Worm (Caenorhabditis elegans) whole organism, late embryonic: ENCODE measurements around the gene txt-12.

Experiments
- C08G9.2 ChIP-seq: sonication (generic microtip); optimal IDR thresholded peaks from 2 replicates; lab custom pipeline; 2016; ENCODE audit warnings: mild to moderate bottlenecking, missing genetic modification characterization, moderate library complexity, missing compliant biosample characterization
- C38D4.7 ChIP-seq: fragments of 200-800 bp; sonication (Bioruptor generic); optimal IDR thresholded peaks from 2 replicates; lab custom pipeline; 2018; ENCODE audit warnings: mild to moderate bottlenecking, missing genetic modification characterization, moderate library complexity, missing compliant biosample characterization
- F13H6.1 ChIP-seq: sonication (generic microtip); optimal IDR thresholded peaks from 2 replicates; lab custom pipeline; 2016; ENCODE audit warnings: missing genetic modification characterization, missing compliant biosample characterization
- K02D7.2 ChIP-seq: sonication (generic microtip); optimal IDR thresholded peaks from 2 replicates; lab custom pipeline; 2017; ENCODE audit warnings: mild to moderate bottlenecking, missing genetic modification characterization, missing compliant biosample characterization
- T23F11.4 ChIP-seq: fragments of 200-800 bp; sonication (Bioruptor generic); optimal IDR thresholded peaks from 2 replicates; lab custom pipeline; 2018; ENCODE audit warnings: mild to moderate bottlenecking, missing genetic modification characterization, missing compliant biosample characterization
- ama-1 ChIP-seq: fragments of 150-350 bp; optimal IDR thresholded peaks from 2 replicates; lab custom pipeline; 2014
- ceh-14 ChIP-seq: sonication (generic microtip); optimal IDR thresholded peaks from 2 replicates; lab custom pipeline; 2016; ENCODE audit warnings: missing genotype, missing genetic modification characterization, missing compliant biosample characterization
- ceh-18 ChIP-seq: sonication (generic microtip); optimal IDR thresholded peaks from 2 replicates; lab custom pipeline; 2016; ENCODE audit warnings: missing genetic modification characterization, missing compliant biosample characterization
- ceh-2 ChIP-seq: sonication (generic microtip); optimal IDR thresholded peaks from 2 replicates; lab custom pipeline; 2016; ENCODE audit warnings: missing genotype, missing genetic modification characterization, missing compliant biosample characterization
- ceh-24 ChIP-seq: sonication (generic microtip); optimal IDR thresholded peaks from 2 replicates; lab custom pipeline; 2016; ENCODE audit warnings: mild to moderate bottlenecking, missing genetic modification characterization, missing compliant biosample characterization
- ceh-31 ChIP-seq: sonication (generic microtip); optimal IDR thresholded peaks from 2 replicates; lab custom pipeline; 2016; ENCODE audit warnings: missing genetic modification characterization, missing compliant biosample characterization
- ceh-34 ChIP-seq: sonication (generic microtip); optimal IDR thresholded peaks from 2 replicates; lab custom pipeline; 2016; ENCODE audit warnings: mild to moderate bottlenecking, missing genetic modification characterization, missing compliant biosample characterization
- ceh-9 ChIP-seq: sonication (generic microtip); optimal IDR thresholded peaks from 2 replicates; lab custom pipeline; 2016; ENCODE audit warnings: mild to moderate bottlenecking, missing genetic modification characterization, inconsistent platforms, missing compliant biosample characterization
- che-1 ChIP-seq: sonication (generic microtip); optimal IDR thresholded peaks from 2 replicates; lab custom pipeline; 2016; ENCODE audit warnings: mild to moderate bottlenecking, missing genetic modification characterization, missing compliant biosample characterization
- elt-2 ChIP-seq: sonication (generic microtip); optimal IDR thresholded peaks from 2 replicates; lab custom pipeline; 2016; ENCODE audit warnings: missing genetic modification reagents, missing genetic modification characterization, missing compliant biosample characterization
- ets-4 ChIP-seq: sonication (generic microtip); optimal IDR thresholded peaks from 2 replicates; lab custom pipeline; 2016; ENCODE audit warnings: missing genetic modification characterization, missing compliant biosample characterization
- eyg-1 ChIP-seq: sonication (generic microtip); optimal IDR thresholded peaks from 2 replicates; lab custom pipeline; 2016; ENCODE audit warnings: missing genotype, missing genetic modification characterization, missing compliant biosample characterization
- fax-1 ChIP-seq: sonication (generic microtip); optimal IDR thresholded peaks from 2 replicates; lab custom pipeline; 2016; ENCODE audit warnings: missing genotype, missing genetic modification characterization, missing compliant biosample characterization
- fkh-10 ChIP-seq: fragments of 150-350 bp; optimal IDR thresholded peaks from 2 replicates; lab custom pipeline; 2014; ENCODE audit warnings: missing biosample characterization, missing genetic modification reagents, missing genetic modification characterization
- fkh-6 ChIP-seq: sonication (generic microtip); optimal IDR thresholded peaks from 2 replicates; lab custom pipeline; 2016; ENCODE audit warnings: missing genetic modification characterization, missing compliant biosample characterization
- gmeb-2 ChIP-seq: sonication (generic microtip); optimal IDR thresholded peaks from 2 replicates; lab custom pipeline; 2016; ENCODE audit warnings: missing genetic modification characterization, inconsistent platforms, missing compliant biosample characterization
- hlh-13 ChIP-seq: fragments of 200-800 bp; sonication (Bioruptor generic); optimal IDR thresholded peaks from 2 replicates; lab custom pipeline; 2018; ENCODE audit warnings: mild to moderate bottlenecking, missing genetic modification characterization, missing compliant biosample characterization
- hlh-15 ChIP-seq: sonication (generic microtip); optimal IDR thresholded peaks from 2 replicates; lab custom pipeline; 2016; ENCODE audit warnings: missing genetic modification characterization, missing compliant biosample characterization
- hlh-30 ChIP-seq: sonication (generic microtip); optimal IDR thresholded peaks from 2 replicates; lab custom pipeline; 2017; ENCODE audit warnings: antibody characterized with exemption, missing genetic modification characterization, missing compliant biosample characterization; ENCODE audit not compliant: insufficient read depth
- hlh-8 ChIP-seq: sonication (generic microtip); optimal IDR thresholded peaks from 2 replicates; lab custom pipeline; 2016; ENCODE audit warnings: missing genotype, missing genetic modification characterization, missing compliant biosample characterization
- lin-11 ChIP-seq: fragments of 200-800 bp; sonication (Bioruptor generic); optimal IDR thresholded peaks from 2 replicates; lab custom pipeline; 2018; ENCODE audit warnings: mild to moderate bottlenecking, missing genetic modification characterization, missing compliant biosample characterization
- mec-3 ChIP-seq: sonication (generic microtip); optimal IDR thresholded peaks from 2 replicates; lab custom pipeline; 2016; ENCODE audit warnings: borderline replicate concordance, missing genetic modification characterization, missing compliant biosample characterization
- nfya-1 ChIP-seq: sonication (generic microtip); optimal IDR thresholded peaks from 2 replicates; lab custom pipeline; 2017; ENCODE audit warnings: missing genetic modification characterization, mild to moderate bottlenecking, missing compliant biosample characterization, antibody characterized with exemption, moderate library complexity
- npax-4 ChIP-seq: sonication (generic microtip); optimal IDR thresholded peaks from 2 replicates; lab custom pipeline; 2016; ENCODE audit warnings: missing genetic modification characterization, missing compliant biosample characterization
- pag-3 ChIP-seq: sonication (generic microtip); optimal IDR thresholded peaks from 2 replicates; lab custom pipeline; 2016; ENCODE audit warnings: missing compliant biosample characterization, missing genetic modification characterization, borderline replicate concordance
- pha-2 ChIP-seq: sonication (generic microtip); optimal IDR thresholded peaks from 2 replicates; lab custom pipeline; 2017; ENCODE audit warnings: mild to moderate bottlenecking, missing genetic modification characterization, missing compliant biosample characterization
- pha-4 ChIP-seq: fragments of 150-350 bp; optimal IDR thresholded peaks from 2 replicates; lab custom pipeline; 2018; ENCODE audit warnings: missing biosample characterization, missing genetic modification reagents, missing genetic modification characterization
- rnt-1 ChIP-seq: sonication (generic microtip); optimal IDR thresholded peaks from 2 replicates; lab custom pipeline; 2016; ENCODE audit warnings: missing genetic modification characterization, missing compliant biosample characterization
- sox-2 ChIP-seq: fragments of 200-800 bp; sonication (Bioruptor generic); IDR thresholded peaks from 2 replicates; pipeline ENCODE4 v1.3.6; 2022; ENCODE audit warnings: missing genetic modification reagents, missing genetic modification characterization, missing compliant biosample characterization
- sox-4 ChIP-seq: sonication (generic microtip); optimal IDR thresholded peaks from 2 replicates; lab custom pipeline; 2017; ENCODE audit warnings: mild to moderate bottlenecking, missing genetic modification characterization, inconsistent platforms, missing compliant biosample characterization
- syd-9 ChIP-seq: sonication (generic microtip); optimal IDR thresholded peaks from 2 replicates; lab custom pipeline; 2016; ENCODE audit warnings: mild to moderate bottlenecking, missing genetic modification characterization, moderate library complexity, missing compliant biosample characterization
- tbx-2 ChIP-seq: sonication (generic microtip); optimal IDR thresholded peaks from 2 replicates; lab custom pipeline; 2016; ENCODE audit warnings: missing genetic modification characterization, missing compliant biosample characterization
- ttx-3 ChIP-seq: sonication (generic microtip); optimal IDR thresholded peaks from 2 replicates; lab custom pipeline; 2016; ENCODE audit warnings: missing genetic modification reagents, missing genetic modification characterization, missing compliant biosample characterization
- unc-42 ChIP-seq: sonication (generic microtip); optimal IDR thresholded peaks from 2 replicates; lab custom pipeline; 2016; ENCODE audit warnings: missing genotype, missing genetic modification characterization, missing compliant biosample characterization
- unc-55 ChIP-seq: sonication (generic microtip); optimal IDR thresholded peaks from 2 replicates; lab custom pipeline; 2017; ENCODE audit warnings: missing biosample characterization, missing genetic modification reagents, missing genetic modification characterization
- unc-86 ChIP-seq: sonication (generic microtip); optimal IDR thresholded peaks from 2 replicates; lab custom pipeline; 2016; ENCODE audit warnings: missing genetic modification characterization, missing compliant biosample characterization

The txt-12 gene

DNA sequence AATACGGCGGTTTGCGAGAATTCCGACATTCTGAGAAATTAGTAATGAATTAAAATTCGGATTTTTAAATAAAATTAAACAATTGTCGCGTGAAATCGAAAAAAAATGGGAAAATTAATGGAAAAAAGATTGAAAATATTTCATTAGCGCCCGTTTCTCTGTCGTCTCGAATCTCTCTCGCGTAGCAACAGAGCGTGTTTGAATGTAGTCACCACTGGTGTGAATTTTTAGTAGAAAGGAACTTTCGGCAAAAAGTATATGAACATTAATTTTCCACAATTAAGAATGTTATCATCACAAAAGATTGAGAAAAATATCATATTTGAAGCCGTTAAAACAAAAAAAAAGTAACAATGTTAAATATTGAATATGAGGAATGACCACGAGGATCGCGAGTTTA, 44.0 kb downstream of the txt-12 start, which contains the start of gene aipl-1 (continued):
- TF ChIP-seq sox-2 (GFP tag; lab: Robert Waterston, UW) = no peak
- peak; percentile 36 for TF ChIP-seq fax-1
- TF ChIP-seq fkh-6 (tag; lab: Kevin White, UChicago) = no peak
- TF ChIP-seq eyg-1 (tag; lab: Kevin White, UChicago) = no peak
- TF ChIP-seq npax-4 = no peak
- TF ChIP-seq ceh-9 (tag; lab: Kevin White, UChicago) = no peak
- TF ChIP-seq gmeb-2 = no peak
- TF ChIP-seq sox-4 = no peak
- no peak for TF ChIP-seq C38D4.7
- TF ChIP-seq pag-3 = no peak
- TF ChIP-seq syd-9 (tag; lab: Kevin White, UChicago) = no peak
- TF ChIP-seq ceh-2 (tag; lab: Kevin White, UChicago) = peak; percentile 62
- no peak for TF ChIP-seq unc-86 (tag; lab: Kevin White, UChicago)
- no peak for TF ChIP-seq F13H6.1
- TF ChIP-seq hlh-13 (GFP tag; lab: Kevin White, UChicago) = no peak
- peak; percentile 24 for TF ChIP-seq ets-4 (tag; lab: Kevin White, UChicago)
- peak; percentile 63 for TF ChIP-seq ceh-14 (tag; lab: Kevin White, UChicago)
- peak; percentile 78 for TF ChIP-seq tbx-2 (tag; lab: Kevin White, UChicago)
- peak; percentile 88 for TF ChIP-seq unc-42 (tag; lab: Kevin White, UChicago)
- TF ChIP-seq che-1 = no peak
- peak; percentile 7 for TF ChIP-seq unc-55 (GFP tag; lab: Kevin White, UChicago)
- TF ChIP-seq ama-1 (lab: Kevin White, UChicago) = no peak
- no peak for TF ChIP-seq hlh-8 (tag; lab: Kevin White, UChicago)
- TF ChIP-seq rnt-1 (tag; lab: Kevin White, UChicago) = peak; percentile 47
- TF ChIP-seq ceh-31 (tag; lab: Kevin White, UChicago) = peak; percentile 91

- TF ChIP-seq nfya-1 = no peak
- TF ChIP-seq fkh-10 (GFP tag; lab: Kevin White, UChicago) = no peak
- TF ChIP-seq elt-2 (tag; lab: Kevin White, UChicago) = no peak
- no peak for TF ChIP-seq ceh-34
- TF ChIP-seq unc-86 (tag; lab: Kevin White, UChicago) = no peak
- no peak for TF ChIP-seq K02D7.2 (tag; lab: Kevin White, UChicago)
- no peak for TF ChIP-seq ceh-9 (tag; lab: Kevin White, UChicago)
- TF ChIP-seq T23F11.4 = no peak
- TF ChIP-seq mec-3 (tag; lab: Kevin White, UChicago) = no peak
- no peak for TF ChIP-seq hlh-30 (tag; lab: Kevin White, UChicago)
- no peak for TF ChIP-seq eyg-1 (tag; lab: Kevin White, UChicago)
- TF ChIP-seq rnt-1 (tag; lab: Kevin White, UChicago) = no peak
- no peak for TF ChIP-seq ceh-24 (tag; lab: Kevin White, UChicago)
- TF ChIP-seq hlh-15 (tag; lab: Kevin White, UChicago) = no peak
- TF ChIP-seq C08G9.2 (tag; lab: Kevin White, UChicago) = no peak
Observed at ce11 chrV:15139811-15140210, 47.0 kb downstream of the txt-12 start.

ce11 chrV:15140247-15140646, 47.5 kb downstream of the txt-12 start, which contains the start of gene K08F9.3:
Gene K08F9.3, plus strand, starts transcription at chrV:15140547.
- TF ChIP-seq T23F11.4 (no peak), hlh-8 (tag; lab: Kevin White, UChicago) (no peak), hlh-30 (tag; lab: Kevin White, UChicago) (no peak), fkh-6 (tag; lab: Kevin White, UChicago) (no peak), ceh-34 (no peak), hlh-15 (tag; lab: Kevin White, UChicago) (no peak), lin-11 (tag; lab: Kevin White, UChicago) (no peak), K02D7.2 (tag; lab: Kevin White, UChicago) (no peak), ets-4 (tag; lab: Kevin White, UChicago) (no peak), ceh-9 (tag; lab: Kevin White, UChicago) (no peak), ttx-3 (tag; lab: Kevin White, UChicago) (no peak), pha-4 (tag; lab: Kevin White, UChicago) (no peak), ceh-18 (tag; lab: Kevin White, UChicago) (no peak), pha-2 (tag; lab: Kevin White, UChicago) (no peak), mec-3 (tag; lab: Kevin White, UChicago) (no peak), tbx-2 (tag; lab: Kevin White, UChicago) (no peak), ceh-2 (tag; lab: Kevin White, UChicago) (no peak)
